Fruit fly (Drosophila melanogaster) whole organism: ENCODE measurements around the gene Pak.
A peak's percentile ranks its signal among the peaks of the same experiment; 100 is the strongest.

Experiments used
- CG8478 ChIP-seq: fragments of >200 bp; optimal IDR thresholded peaks from 2 replicates; lab custom pipeline; 2018; ENCODE audit warnings: inconsistent platforms
- Dll ChIP-seq: fragments of >200 bp; optimal IDR thresholded peaks from 2 replicates; lab custom pipeline; 2017
- EcR ChIP-seq, 2 experiments: fragments of >200 bp; optimal IDR thresholded peaks; 2 replicates each; lab custom pipeline; 2017; ENCODE audit warnings: missing biosample characterization in 2 of 2, missing genetic modification characterization in 2 of 2, missing genetic modification reagents in 2 of 2
- pan ChIP-seq: fragments of >200 bp; optimal IDR thresholded peaks from 2 replicates; lab custom pipeline; 2017
- usp ChIP-seq: fragments of >200 bp; optimal IDR thresholded peaks from 2 replicates; lab custom pipeline; 2017; ENCODE audit warnings: missing biosample characterization, missing genetic modification characterization, mixed read lengths

dm6 chr3R:6382733-6383465, 32.2 kb downstream of the Pak start, which contains the start of gene gzl:
- peak; percentile 50 for TF ChIP-seq CG8478
- TF ChIP-seq usp: no peak
- TF ChIP-seq Dll: no peak
- TF ChIP-seq pan (lab: Kevin White, UChicago): no peak
- no peak for TF ChIP-seq EcR (GFP tag; optimal IDR thresholded peaks at IDR 0.05; lab: Kevin White, UChicago)
